Worm (Caenorhabditis elegans) whole organism, L3 larva: ENCODE measurements around the gene rpl-36.A.

ENCODE experiments used
- ZK546.5 ChIP-seq: sonication (generic microtip); optimal IDR thresholded peaks from 2 replicates; lab custom pipeline; 2017; ENCODE audit warnings: missing biosample characterization, missing genetic modification characterization
- ama-1 ChIP-seq: fragments of 150-350 bp; optimal IDR thresholded peaks from 2 replicates; lab custom pipeline; 2018
- ceh-28 ChIP-seq: fragments of 150-350 bp; optimal IDR thresholded peaks from 2 replicates; lab custom pipeline; 2014; ENCODE audit warnings: missing biosample characterization, missing genetic modification reagents, missing genetic modification characterization
- elt-2 ChIP-seq: sonication (generic microtip); optimal IDR thresholded peaks from 2 replicates; lab custom pipeline; 2016; ENCODE audit warnings: missing genetic modification reagents, mild to moderate bottlenecking, missing genetic modification characterization, missing compliant biosample characterization
- elt-3 ChIP-seq, 3 experiments: fragments of 150-350 bp in 1 of 3; sonication (generic microtip) in 2 of 3; optimal IDR thresholded peaks; 2 replicates in 2 of 3; 4 replicates in 1 of 3; lab custom pipeline; 2014 to 2017; ENCODE audit warnings: missing biosample characterization in 3 of 3, missing genetic modification characterization in 3 of 3
- fos-1 ChIP-seq: fragments of 150-350 bp; optimal IDR thresholded peaks from 2 replicates; lab custom pipeline; 2014; ENCODE audit warnings: missing biosample characterization, missing genetic modification characterization
- nhr-67 ChIP-seq: fragments of 150-350 bp; optimal IDR thresholded peaks from 2 replicates; lab custom pipeline; 2014; ENCODE audit warnings: missing biosample characterization, missing genetic modification characterization
- nhr-77 ChIP-seq: fragments of 150-350 bp; optimal IDR thresholded peaks from 2 replicates; lab custom pipeline; 2014; ENCODE audit warnings: missing biosample characterization, missing genetic modification characterization
- pha-4 ChIP-seq: fragments of 150-350 bp; optimal IDR thresholded peaks from 2 replicates; lab custom pipeline; 2014; ENCODE audit warnings: missing biosample characterization, missing genetic modification reagents, missing genetic modification characterization
- snpc-4 ChIP-seq: fragments of 150-350 bp; optimal IDR thresholded peaks from 2 replicates; lab custom pipeline; 2014; ENCODE audit warnings: missing biosample characterization, missing genetic modification characterization

ce11 chrII:11112419-11112818 is 15.4 kb upstream of the rpl-36.A start, which contains the start of gene mat-2:
- TF ChIP-seq fos-1 (tag; lab: Kevin White, UChicago) = no peak
- TF ChIP-seq ZK546.5 (tag; lab: Kevin White, UChicago) = no peak
- no peak for TF ChIP-seq snpc-4 (tag; lab: Kevin White, UChicago)
- no peak for TF ChIP-seq ama-1 (lab: Kevin White, UChicago)
- TF ChIP-seq elt-2 (tag; lab: Kevin White, UChicago) = no peak
- no peak for TF ChIP-seq ceh-28 (tag; lab: Kevin White, UChicago)
- no peak for TF ChIP-seq nhr-67 (tag; lab: Kevin White, UChicago)
- TF ChIP-seq pha-4 (tag; lab: Kevin White, UChicago) = no peak
- no peak for TF ChIP-seq nhr-77 (tag; lab: Kevin White, UChicago)
- no peak for TF ChIP-seq elt-3 (tag; optimal IDR thresholded peaks at IDR 0.05; lab: Kevin White, UChicago)
